Worm (Caenorhabditis elegans): ENCODE data around the gene T09F3.2.

Gene T09F3.2

ce11 chrII:10369547-10370028, 21.4 kb upstream of the T09F3.2 start, which contains the start of gene ceh-58:
Gene ceh-58 (minus strand): TSS chrII:10369597.
- TF ChIP-seq Y105C5A.15 (GFP tag; IDR thresholded peaks at IDR 0.05): no peak

- TF ChIP-seq unc-130 (GFP tag; optimal IDR thresholded peaks at IDR 0.05) (no peak), unc-62 (GFP tag; optimal IDR thresholded peaks at IDR 0.05 in 1 of 2) (peak in 1 of 2 experiments; percentile 60), unc-62 (tag; optimal IDR thresholded peaks at IDR 0.05) (no peak)
These were observed 20.1 kb upstream of the T09F3.2 start for ce11 chrII:10370826-10371225.

ce11 chrII:10373016-10373415, 17.9 kb upstream of the T09F3.2 start:
- TF ChIP-seq hlh-11 (tag; optimal IDR thresholded peaks at IDR 0.05): peak; percentile 4
- peak; percentile 31 for TF ChIP-seq dve-1 (tag; optimal IDR thresholded peaks at IDR 0.05; ENCODE audit: insufficient read depth)
- TF ChIP-seq fos-1 (tag; optimal IDR thresholded peaks at IDR 0.05): no peak
- peak; percentile 39; the same call in 1 of the 2 replicates for TF ChIP-seq php-3 (GFP tag; IDR thresholded peaks at IDR 0.05)
- no peak for TF ChIP-seq nhr-77 (tag; optimal IDR thresholded peaks at IDR 0.05)
- TF ChIP-seq aha-1 (tag): peak; percentile 51
- no peak for TF ChIP-seq daf-16 (GFP tag; optimal IDR thresholded peaks at IDR 0.05)
- TF ChIP-seq daf-16 (tag; optimal IDR thresholded peaks at IDR 0.05): peak; percentile 99
- no peak for TF ChIP-seq lin-13 (GFP tag; optimal IDR thresholded peaks at IDR 0.05)

- TF ChIP-seq mep-1 (tag; optimal IDR thresholded peaks at IDR 0.05) (peak; percentile 30), aha-1 (tag) (peak; percentile 79), set-16 (GFP tag; IDR thresholded peaks at IDR 0.05) (no peak), rbr-2 (tag; optimal IDR thresholded peaks at IDR 0.05) (peak; percentile 7), duxl-1 (tag; optimal IDR thresholded peaks at IDR 0.05; ENCODE audit: poor library complexity) (no peak)
These were observed 17.3 kb upstream of the T09F3.2 start for ce11 chrII:10373536-10374169.

ce11 chrII:10374776-10375175, 16.2 kb upstream of the T09F3.2 start:
- no peak for TF ChIP-seq jun-1 (tag; optimal IDR thresholded peaks at IDR 0.05)
- TF ChIP-seq ZK337.2 (GFP tag; IDR thresholded peaks at IDR 0.05): no peak
- TF ChIP-seq tra-1 (GFP tag; IDR thresholded peaks at IDR 0.05): no peak
- TF ChIP-seq mxl-3 (GFP tag; optimal IDR thresholded peaks at IDR 0.05): no peak
- TF ChIP-seq mxl-2 (GFP tag; conservative IDR thresholded peaks at IDR 0.05): no peak
- no peak for TF ChIP-seq hmg-1.1 (GFP tag; IDR thresholded peaks at IDR 0.05)
- TF ChIP-seq dmd-8 (GFP tag; IDR thresholded peaks at IDR 0.05): no peak
- TF ChIP-seq nhr-6 (tag; optimal IDR thresholded peaks at IDR 0.05): peak; percentile 10

ce11 chrII:10377901-10378300, 13.1 kb upstream of the T09F3.2 start:
- TF ChIP-seq snpc-4 (tag; optimal IDR thresholded peaks at IDR 0.05): no peak
- TF ChIP-seq nhr-77 (tag; optimal IDR thresholded peaks at IDR 0.05): no peak
- TF ChIP-seq dmd-6 (GFP tag; IDR thresholded peaks at IDR 0.05): no peak
- no peak for TF ChIP-seq fos-1 (tag; optimal IDR thresholded peaks at IDR 0.05)
- TF ChIP-seq lsy-2 (tag; optimal IDR thresholded peaks at IDR 0.05): no peak
- TF ChIP-seq spr-1 (tag; optimal IDR thresholded peaks at IDR 0.05): no peak
- no peak for TF ChIP-seq daf-8 (GFP tag; IDR thresholded peaks at IDR 0.05)
- peak; percentile 14 for TF ChIP-seq nhr-25 (tag; optimal IDR thresholded peaks at IDR 0.05; ENCODE audit: borderline replicate concordance, insufficient read depth)

All from whole organism, L4 larva.